Fruit fly (Drosophila melanogaster): Measurements from ENCODE around the gene PolD1.

PolD1 gene

DNA sequence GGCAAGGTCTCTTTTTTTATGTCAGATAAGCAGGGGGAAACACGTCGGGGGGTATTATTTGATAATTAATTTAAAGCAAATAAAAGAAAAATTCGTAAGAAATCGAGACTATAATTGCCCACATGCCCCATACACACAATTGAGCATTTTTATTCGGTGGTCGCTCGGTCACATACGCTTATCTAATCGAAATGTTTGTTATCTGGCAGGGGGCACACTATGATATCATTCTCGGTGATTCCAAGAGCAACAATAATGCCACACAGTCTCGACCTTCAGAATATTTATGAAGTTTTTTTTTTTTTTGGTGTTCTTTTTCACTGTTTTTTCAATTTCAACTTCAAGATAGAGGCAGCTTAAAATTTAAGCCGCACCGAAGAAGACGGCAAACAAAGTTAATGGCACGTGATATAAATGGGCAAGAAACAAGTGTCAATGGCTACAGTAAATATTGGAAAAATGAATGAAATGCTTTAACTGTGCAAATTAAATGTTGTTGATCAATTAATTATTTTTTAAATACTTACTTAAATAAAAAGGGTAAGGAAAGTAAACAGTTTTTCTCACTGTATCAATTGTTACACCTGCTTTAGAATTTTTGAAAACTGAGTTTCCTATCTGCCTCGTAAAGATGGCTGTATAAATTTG, 11.9 kb upstream of the PolD1 start (continued):
- TF ChIP-seq her (GFP tag; optimal IDR thresholded peaks at IDR 0.05) = no peak
- peak; percentile 37 for TF ChIP-seq CG18011 (GFP tag; optimal IDR thresholded peaks at IDR 0.05)
- TF ChIP-seq CG1647 (GFP tag; optimal IDR thresholded peaks at IDR 0.05) = no peak
- no peak for TF ChIP-seq ewg (GFP tag; optimal IDR thresholded peaks at IDR 0.05)
- no peak for TF ChIP-seq CG14050 (GFP tag; IDR thresholded peaks at IDR 0.05)
- TF ChIP-seq jigr1 (GFP tag; IDR thresholded peaks at IDR 0.05) = no peak
- TF ChIP-seq gsb-n (tag; optimal IDR thresholded peaks at IDR 0.05) = no peak
- TF ChIP-seq CG6791 (GFP tag; IDR thresholded peaks at IDR 0.05; ENCODE audit: partially characterized antibody) = no peak
- TF ChIP-seq mirr (GFP tag; optimal IDR thresholded peaks at IDR 0.05) = peak; percentile 48
- peak; percentile 63 for TF ChIP-seq CG7556 (GFP tag; optimal IDR thresholded peaks at IDR 0.05)
- TF ChIP-seq slp2 (GFP tag; optimal IDR thresholded peaks at IDR 0.05) = no peak
- peak; percentile 53; the same call in 1 of the 2 replicates for TF ChIP-seq seq (GFP tag; IDR thresholded peaks at IDR 0.05)
- TF ChIP-seq danr (GFP tag; IDR thresholded peaks at IDR 0.05) = no peak
- peak; percentile 50 for TF ChIP-seq Hmr (GFP tag; optimal IDR thresholded peaks at IDR 0.05)
- no peak for TF ChIP-seq maf-S (GFP tag; optimal IDR thresholded peaks at IDR 0.05)
- no peak for TF ChIP-seq fru (optimal IDR thresholded peaks at IDR 0.05)
- peak; percentile 10 for TF ChIP-seq trem (tag; optimal IDR thresholded peaks at IDR 0.05)
- TF ChIP-seq CG1529 (GFP tag; optimal IDR thresholded peaks at IDR 0.05) = no peak
- TF ChIP-seq Neu2 (GFP tag; optimal IDR thresholded peaks at IDR 0.05; ENCODE audit: borderline replicate concordance) = no peak
- no peak for TF ChIP-seq CG10431 (GFP tag; optimal IDR thresholded peaks at IDR 0.05)
- no peak for TF ChIP-seq CG9437 (GFP tag; optimal IDR thresholded peaks at IDR 0.05)
- no peak for TF ChIP-seq Sry-β (GFP tag; optimal IDR thresholded peaks at IDR 0.05)
- no peak for TF ChIP-seq CkIIα-i1 (GFP tag; IDR thresholded peaks at IDR 0.05)
- peak; percentile 54; the same call in 1 of the 2 replicates for TF ChIP-seq CG11247 (GFP tag; IDR thresholded peaks at IDR 0.05)
- TF ChIP-seq sim (GFP tag; IDR thresholded peaks at IDR 0.05) = no peak
- no peak for TF ChIP-seq tup (GFP tag; optimal IDR thresholded peaks at IDR 0.05)
- TF ChIP-seq dmrt99B (tag; optimal IDR thresholded peaks at IDR 0.05) = no peak
- TF ChIP-seq CG31365 (tag; optimal IDR thresholded peaks at IDR 0.05) = no peak
- no peak for TF ChIP-seq luna (GFP tag; optimal IDR thresholded peaks at IDR 0.05)
- no peak for TF ChIP-seq onecut (GFP tag; IDR thresholded peaks at IDR 0.05)
- TF ChIP-seq psq (GFP tag; optimal IDR thresholded peaks at IDR 0.05) = peak; percentile 1
- peak; percentile 56 for TF ChIP-seq CG17385 (GFP tag; optimal IDR thresholded peaks at IDR 0.05)
- peak; percentile 3 for TF ChIP-seq CG12104 (GFP tag; optimal IDR thresholded peaks at IDR 0.05)
- no peak for TF ChIP-seq zfh1 (GFP tag; IDR thresholded peaks at IDR 0.05)
- peak; percentile 14 for TF ChIP-seq CG12071 (GFP tag; optimal IDR thresholded peaks at IDR 0.05)
- peak; percentile 74 for TF ChIP-seq gem (tag; optimal IDR thresholded peaks at IDR 0.05)
- no peak for TF ChIP-seq unc-4 (GFP tag; IDR thresholded peaks at IDR 0.05; ENCODE audit: partially characterized antibody)
- peak; percentile 45; the same call in 1 of the 2 replicates for TF ChIP-seq Ada2b (GFP tag; IDR thresholded peaks at IDR 0.05)
- TF ChIP-seq jumu (GFP tag; optimal IDR thresholded peaks at IDR 0.05) = no peak
- no peak for TF ChIP-seq NFAT (GFP tag; IDR thresholded peaks at IDR 0.05)
- no peak for TF ChIP-seq chn (GFP tag; optimal IDR thresholded peaks at IDR 0.05)
- peak; percentile 53 for TF ChIP-seq CG8924 (tag; optimal IDR thresholded peaks at IDR 0.05)
- peak; percentile 10 for TF ChIP-seq CG13894 (tag; optimal IDR thresholded peaks at IDR 0.05)
- TF ChIP-seq MBD-R2 (GFP tag; IDR thresholded peaks at IDR 0.05) = no peak; the same call in 1 of the 2 replicates
- no peak for TF ChIP-seq CG3407 (GFP tag; optimal IDR thresholded peaks at IDR 0.05)
- TF ChIP-seq stc (GFP tag; IDR thresholded peaks at IDR 0.05) = no peak
- TF ChIP-seq Trl (optimal IDR thresholded peaks at IDR 0.05) = no peak
- TF ChIP-seq Trl (GFP tag; optimal IDR thresholded peaks at IDR 0.05) = no peak
- peak; percentile 26 for TF ChIP-seq ind (GFP tag; optimal IDR thresholded peaks at IDR 0.05)
- TF ChIP-seq CG10565 (GFP tag; optimal IDR thresholded peaks at IDR 0.05) = no peak
- peak; percentile 85 for TF ChIP-seq sqz (GFP tag; optimal IDR thresholded peaks at IDR 0.05)
